Fruit fly (Drosophila melanogaster) whole organism, pupa: Measurements from ENCODE around the gene CG7166.

Source experiments
- CG10348 ChIP-seq: fragments of 200-800 bp; sonication (Bioruptor generic); IDR thresholded peaks from 2 replicates; pipeline ENCODE4 v1.3.6; 2022; ENCODE audit warnings: missing biosample characterization, missing genetic modification characterization
- CG14655 ChIP-seq: fragments of 200-800 bp; sonication (Bioruptor generic); optimal IDR thresholded peaks from 3 replicates; lab custom pipeline; 2017; ENCODE audit warnings: mild to moderate bottlenecking, missing biosample characterization, missing genetic modification reagents, missing genetic modification characterization
- CG15710 ChIP-seq: fragments of 200-800 bp; sonication (Bioruptor generic); optimal IDR thresholded peaks from 2 replicates; lab custom pipeline; 2018; ENCODE audit warnings: missing biosample characterization, mild to moderate bottlenecking, missing genetic modification characterization, moderate library complexity
- CG17806 ChIP-seq: fragments of 200-800 bp; sonication (Bioruptor generic); optimal IDR thresholded peaks from 2 replicates; lab custom pipeline; 2018; ENCODE audit warnings: missing biosample characterization, mild to moderate bottlenecking, missing genetic modification characterization, moderate library complexity
- CG8159 ChIP-seq: fragments of 200-800 bp; sonication (Bioruptor generic); optimal IDR thresholded peaks from 3 replicates; lab custom pipeline; 2018; ENCODE audit warnings: missing biosample characterization, mild to moderate bottlenecking, missing genetic modification characterization, moderate library complexity
- CG9948 ChIP-seq: fragments of 200-800 bp; sonication (Bioruptor generic); optimal IDR thresholded peaks from 2 replicates; lab custom pipeline; 2018; ENCODE audit warnings: missing biosample characterization, mild to moderate bottlenecking, missing genetic modification characterization, moderate library complexity
- D1 ChIP-seq: fragments of 200-800 bp; sonication (Bioruptor generic); optimal IDR thresholded peaks from 2 replicates; lab custom pipeline; 2018; ENCODE audit warnings: missing biosample characterization, mild to moderate bottlenecking, missing genetic modification characterization, moderate library complexity
- EcR ChIP-seq: fragments of 200-800 bp; sonication (Bioruptor generic); optimal IDR thresholded peaks from 3 replicates; lab custom pipeline; 2019; ENCODE audit warnings: missing biosample characterization, missing genetic modification characterization, mild to moderate bottlenecking, moderate library complexity, missing genetic modification reagents
- Ets98B ChIP-seq: fragments of 200-800 bp; sonication (Bioruptor generic); IDR thresholded peaks from 2 replicates; pipeline ENCODE4 v1.3.6; 2022; ENCODE audit warnings: missing biosample characterization, missing genetic modification characterization
- Pif1A ChIP-seq: fragments of 200-800 bp; sonication (Bioruptor generic); optimal IDR thresholded peaks from 3 replicates; lab custom pipeline; 2016; ENCODE audit warnings: missing biosample characterization, missing genetic modification characterization
- Pif1B ChIP-seq: fragments of 200-800 bp; sonication (Bioruptor generic); optimal IDR thresholded peaks from 3 replicates; lab custom pipeline; 2016; ENCODE audit warnings: missing biosample characterization, missing genetic modification characterization
- Snoo ChIP-seq: fragments of 200-800 bp; sonication (Bioruptor generic); optimal IDR thresholded peaks from 3 replicates; lab custom pipeline; 2017; ENCODE audit warnings: missing biosample characterization, mild to moderate bottlenecking, missing genetic modification characterization, inconsistent platforms
- fd96Ca ChIP-seq: fragments of 200-800 bp; sonication (Bioruptor generic); IDR thresholded peaks from 3 replicates; pipeline ENCODE4 v1.3.6; 2022; ENCODE audit warnings: missing biosample characterization, missing genetic modification characterization

- no peak for TF ChIP-seq CG9948 (tag; lab: Kevin White, UChicago)
- no peak for TF ChIP-seq fd96Ca (GFP tag; lab: Robert Waterston, UW)
- no peak for TF ChIP-seq CG10348 (GFP tag; lab: Robert Waterston, UW)
- no peak for TF ChIP-seq Pif1B (GFP tag; lab: Kevin White, UChicago)
- TF ChIP-seq CG8159 (tag; lab: Kevin White, UChicago) = no peak
- no peak for TF ChIP-seq CG15710 (tag; lab: Kevin White, UChicago)
- no peak for TF ChIP-seq EcR
- no peak for TF ChIP-seq Pif1A (GFP tag; lab: Kevin White, UChicago)
- no peak for TF ChIP-seq CG14655 (GFP tag; lab: Kevin White, UChicago)
- TF ChIP-seq D1 (tag; lab: Kevin White, UChicago) = peak; percentile 70
- no peak for TF ChIP-seq Snoo (tag; lab: Kevin White, UChicago)
- no peak for TF ChIP-seq Ets98B (GFP tag; lab: Robert Waterston, UW)
- no peak for TF ChIP-seq CG17806 (tag; lab: Kevin White, UChicago)
Observed at dm6 chr3L:21626036-21626614, 678 bp upstream of the CG7166 start.
